Worm (Caenorhabditis elegans) whole organism, midembryonic: Measurements from ENCODE around the gene srt-55.

Experiments used
- T22C8.4 ChIP-seq: fragments of 200-800 bp; sonication (Bioruptor generic); IDR thresholded peaks from 2 replicates; pipeline ENCODE4 v1.3.6; 2022; ENCODE audit warnings: missing genetic modification characterization, missing compliant biosample characterization
- cog-1 ChIP-seq: sonication (generic microtip); optimal IDR thresholded peaks from 2 replicates; lab custom pipeline; 2016; ENCODE audit warnings: missing genetic modification characterization, missing compliant biosample characterization
- flt-1 ChIP-seq: fragments of 200-800 bp; sonication (Bioruptor generic); IDR thresholded peaks from 2 replicates; pipeline ENCODE4 v1.3.6; 2022; ENCODE audit warnings: missing genetic modification characterization, missing compliant biosample characterization
- klf-2 ChIP-seq: fragments of 200-800 bp; sonication (Bioruptor generic); conservative IDR thresholded peaks from 2 replicates; pipeline ENCODE4 v1.3.6; 2022; ENCODE audit warnings: missing genetic modification reagents, missing genetic modification characterization, missing compliant biosample characterization
- med-1 ChIP-seq: sonication (generic microtip); optimal IDR thresholded peaks from 2 replicates; lab custom pipeline; 2017; ENCODE audit warnings: missing genetic modification characterization, mild to moderate bottlenecking, missing compliant biosample characterization, antibody characterized with exemption, missing genetic modification reagents; ENCODE audit not compliant: insufficient read depth
- ref-1 ChIP-seq: fragments of 200-800 bp; sonication (Bioruptor generic); conservative IDR thresholded peaks from 2 replicates; pipeline ENCODE4 v1.3.6; 2022; ENCODE audit warnings: missing genetic modification reagents, missing genetic modification characterization, missing compliant biosample characterization
- tab-1 ChIP-seq: fragments of 200-800 bp; sonication (Bioruptor generic); IDR thresholded peaks from 2 replicates; pipeline ENCODE4 v1.3.6; 2022; ENCODE audit warnings: missing genetic modification characterization, missing compliant biosample characterization
- ztf-23 ChIP-seq: fragments of 200-800 bp; sonication (Bioruptor generic); IDR thresholded peaks from 2 replicates; pipeline ENCODE4 v1.3.6; 2022; ENCODE audit warnings: missing genetic modification reagents, missing genetic modification characterization, missing compliant biosample characterization
- ztf-29 ChIP-seq: fragments of 200-800 bp; sonication (Bioruptor generic); IDR thresholded peaks from 2 replicates; pipeline ENCODE4 v1.3.6; 2022; ENCODE audit warnings: missing genetic modification reagents, missing genetic modification characterization, missing compliant biosample characterization

srt-55 gene

DNA sequence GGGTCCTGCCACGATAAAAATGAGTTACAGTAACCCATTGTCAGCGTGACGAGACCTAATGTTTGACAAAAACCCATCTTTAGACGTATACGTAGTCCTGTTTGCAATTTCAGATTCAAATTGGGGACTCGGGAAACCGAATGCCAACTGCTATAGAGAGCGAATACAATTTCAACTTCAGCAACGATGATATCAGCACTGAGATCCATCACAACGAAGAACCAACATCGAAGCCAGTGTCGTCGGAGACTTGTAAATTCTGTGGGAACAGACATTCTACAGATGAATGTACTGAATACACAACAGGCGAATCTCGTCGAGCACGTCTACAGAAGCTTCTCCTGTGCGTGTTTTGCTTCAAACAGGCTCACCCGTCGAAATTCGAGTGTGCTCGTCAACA is 20.7 kb downstream of the srt-55 start:
- TF ChIP-seq ref-1 (GFP tag; lab: Robert Waterston, UW) (no peak), klf-2 (GFP tag; lab: Robert Waterston, UW) (no peak), T22C8.4 (GFP tag; lab: Robert Waterston, UW) (no peak), tab-1 (GFP tag; lab: Robert Waterston, UW) (no peak), ztf-23 (GFP tag; lab: Robert Waterston, UW) (no peak)

DNA sequence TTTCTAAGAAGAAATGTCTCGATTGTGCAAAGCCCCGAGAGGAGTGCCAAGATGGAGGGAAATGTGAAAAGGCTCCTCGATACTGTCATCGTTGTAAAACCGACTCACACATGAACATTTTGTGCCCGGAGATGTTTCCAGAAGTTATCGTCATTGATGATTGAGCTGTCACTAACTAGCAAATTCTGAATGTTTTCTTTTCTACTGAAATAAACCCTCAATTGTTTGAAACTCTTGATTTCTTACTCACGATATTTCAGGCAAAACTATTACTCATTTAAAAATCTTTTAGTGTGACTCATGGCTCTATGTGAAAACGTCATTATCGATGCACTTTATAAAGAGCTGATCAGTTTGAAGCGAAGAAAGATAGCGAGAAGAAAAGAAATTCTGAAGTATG is 21.2 kb downstream of the srt-55 start, which contains the start of gene T16H12.13:
T16H12.13 (plus strand) TSS at position 301 of the 400 bp plus-strand sequence.
- TF ChIP-seq ztf-29 (GFP tag; lab: Robert Waterston, UW) (no peak), tab-1 (GFP tag; lab: Robert Waterston, UW) (no peak), ref-1 (GFP tag; lab: Robert Waterston, UW) (no peak)

DNA sequence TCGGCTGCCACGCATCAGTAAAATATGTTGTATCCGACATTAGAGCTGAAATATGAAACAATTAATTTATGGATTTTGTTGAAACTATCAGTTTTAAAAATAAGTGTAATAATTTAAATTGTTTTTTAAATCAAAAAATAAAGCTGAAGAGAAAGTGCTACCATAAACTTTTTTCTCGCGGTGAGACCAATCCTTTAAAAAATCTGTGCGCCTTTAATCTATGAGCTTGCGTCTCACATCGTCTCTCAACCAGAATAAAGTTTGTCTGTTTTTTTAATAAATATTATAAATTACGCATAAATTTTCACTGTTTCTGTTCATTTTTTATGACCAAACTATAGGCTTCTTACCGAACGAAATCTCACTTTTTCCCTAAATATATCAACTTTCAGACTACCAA is 23.0 kb downstream of the srt-55 start, which contains the start of gene T16H12.3:
T16H12.3 (minus strand) TSS at position 51 of the 400 bp plus-strand sequence.
- TF ChIP-seq ztf-23 (GFP tag; lab: Robert Waterston, UW), result no peak
- TF ChIP-seq cog-1 (tag; lab: Kevin White, UChicago), result no peak
- no peak for TF ChIP-seq klf-2 (GFP tag; lab: Robert Waterston, UW)
- TF ChIP-seq tab-1 (GFP tag; lab: Robert Waterston, UW), result no peak
- TF ChIP-seq ztf-29 (GFP tag; lab: Robert Waterston, UW), result no peak
- TF ChIP-seq ref-1 (GFP tag; lab: Robert Waterston, UW), result no peak
- no peak for TF ChIP-seq flt-1 (GFP tag; lab: Robert Waterston, UW)
- no peak for TF ChIP-seq med-1 (GFP tag; lab: Kevin White, UChicago)
- no peak for TF ChIP-seq T22C8.4 (GFP tag; lab: Robert Waterston, UW)

DNA sequence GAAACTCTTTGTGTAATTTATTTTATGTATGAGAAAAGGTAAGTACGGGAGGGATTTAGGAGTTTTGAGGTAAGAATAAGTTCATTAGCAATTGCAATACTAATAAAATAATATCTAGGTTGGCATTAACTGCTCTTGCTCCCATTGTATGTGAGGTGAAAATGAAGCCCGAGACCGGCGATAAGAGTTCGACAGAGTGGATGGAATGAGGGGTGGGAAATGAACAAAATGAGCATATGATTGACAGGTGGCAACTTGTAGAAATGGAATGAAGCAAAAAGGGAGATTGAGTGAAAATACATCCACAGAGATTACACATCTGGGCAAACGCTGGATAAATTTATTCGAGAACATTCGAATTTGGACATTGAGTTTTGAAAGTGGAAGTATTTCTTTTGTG is 27.5 kb downstream of the srt-55 start:
- no peak for TF ChIP-seq tab-1 (GFP tag; lab: Robert Waterston, UW)
- no peak for TF ChIP-seq klf-2 (GFP tag; lab: Robert Waterston, UW)
- no peak for TF ChIP-seq T22C8.4 (GFP tag; lab: Robert Waterston, UW)
- no peak for TF ChIP-seq cog-1 (tag; lab: Kevin White, UChicago)
- no peak for TF ChIP-seq ref-1 (GFP tag; lab: Robert Waterston, UW)
- no peak for TF ChIP-seq flt-1 (GFP tag; lab: Robert Waterston, UW)
- TF ChIP-seq ztf-29 (GFP tag; lab: Robert Waterston, UW), result no peak
- no peak for TF ChIP-seq med-1 (GFP tag; lab: Kevin White, UChicago)
- no peak for TF ChIP-seq ztf-23 (GFP tag; lab: Robert Waterston, UW)

DNA sequence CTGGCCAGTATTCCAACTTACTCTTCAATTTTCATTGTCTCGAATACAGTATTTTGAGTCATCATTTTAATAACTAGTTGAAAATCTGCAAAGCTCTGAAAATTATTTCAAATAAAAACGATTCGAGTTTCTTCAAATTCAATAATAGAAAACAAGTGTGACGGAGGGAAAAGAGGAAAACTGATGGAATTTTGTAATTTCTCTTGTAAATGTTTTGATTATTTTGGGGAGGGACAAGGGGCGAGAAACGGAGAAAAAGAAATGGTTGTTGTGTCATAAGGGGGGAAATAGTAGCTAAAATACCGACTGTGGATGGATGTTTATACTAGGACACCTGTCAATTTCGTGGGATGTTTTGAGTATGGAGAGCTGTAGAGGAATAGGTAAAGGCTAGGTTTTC is 28.1 kb downstream of the srt-55 start, which contains the start of gene T16G12.9:
T16G12.9 (minus strand) TSS at position 101 of the 400 bp plus-strand sequence.
- TF ChIP-seq med-1 (GFP tag; lab: Kevin White, UChicago) (no peak), tab-1 (GFP tag; lab: Robert Waterston, UW) (no peak), klf-2 (GFP tag; lab: Robert Waterston, UW) (no peak), ref-1 (GFP tag; lab: Robert Waterston, UW) (no peak), cog-1 (tag; lab: Kevin White, UChicago) (no peak), flt-1 (GFP tag; lab: Robert Waterston, UW) (no peak), ztf-23 (GFP tag; lab: Robert Waterston, UW) (no peak), ztf-29 (GFP tag; lab: Robert Waterston, UW) (no peak), T22C8.4 (GFP tag; lab: Robert Waterston, UW) (no peak)

DNA sequence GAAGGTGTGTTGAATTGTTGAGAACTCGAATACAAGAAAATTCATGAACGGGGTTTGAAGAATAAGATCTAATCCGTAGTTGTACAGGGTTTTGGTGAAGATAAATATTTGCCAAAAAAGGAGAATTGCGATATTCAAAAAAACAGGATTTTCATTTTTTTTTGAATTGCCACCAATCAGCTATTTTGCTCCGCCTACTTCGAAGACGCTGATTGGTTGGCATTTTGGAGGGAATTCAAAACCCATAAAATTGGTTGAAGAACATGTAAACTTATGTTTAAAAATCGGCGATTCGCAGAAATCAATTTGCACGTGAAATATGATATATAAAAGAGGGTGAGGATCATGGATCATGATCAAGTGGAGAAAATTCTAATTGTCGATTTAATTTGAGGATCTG is 30.2 kb downstream of the srt-55 start:
- no peak for TF ChIP-seq ztf-23 (GFP tag; lab: Robert Waterston, UW)
- no peak for TF ChIP-seq flt-1 (GFP tag; lab: Robert Waterston, UW)
- TF ChIP-seq klf-2 (GFP tag; lab: Robert Waterston, UW), result no peak
- no peak for TF ChIP-seq T22C8.4 (GFP tag; lab: Robert Waterston, UW)
- no peak for TF ChIP-seq tab-1 (GFP tag; lab: Robert Waterston, UW)

DNA sequence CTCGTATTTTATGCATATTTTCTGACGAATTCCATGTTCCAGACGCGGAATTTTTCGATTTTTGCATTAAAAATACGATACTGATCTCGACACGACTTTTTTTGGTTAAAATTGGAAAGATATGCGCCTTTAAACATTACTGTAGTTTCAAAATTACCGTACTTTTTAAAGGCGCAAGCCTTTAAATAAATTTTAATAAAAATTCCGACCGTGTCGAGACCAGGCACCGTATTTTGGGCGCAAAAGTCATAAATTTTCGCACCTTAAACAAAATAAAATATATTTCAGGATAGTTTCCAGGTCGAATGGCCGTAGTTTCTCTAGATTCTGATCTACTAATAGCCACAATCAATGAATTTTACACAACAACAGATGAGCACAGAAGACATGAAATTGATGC is 37.0 kb downstream of the srt-55 start, which contains the start of gene T16G12.6:
T16G12.6 (plus strand) TSS at position 301 of the 400 bp plus-strand sequence.
- no peak for TF ChIP-seq klf-2 (GFP tag; lab: Robert Waterston, UW)
- no peak for TF ChIP-seq ref-1 (GFP tag; lab: Robert Waterston, UW)
- no peak for TF ChIP-seq ztf-23 (GFP tag; lab: Robert Waterston, UW)
- no peak for TF ChIP-seq cog-1 (tag; lab: Kevin White, UChicago)
- TF ChIP-seq T22C8.4 (GFP tag; lab: Robert Waterston, UW), result no peak
- TF ChIP-seq tab-1 (GFP tag; lab: Robert Waterston, UW), result no peak
- no peak for TF ChIP-seq med-1 (GFP tag; lab: Kevin White, UChicago)
- TF ChIP-seq flt-1 (GFP tag; lab: Robert Waterston, UW), result no peak
- no peak for TF ChIP-seq ztf-29 (GFP tag; lab: Robert Waterston, UW)

DNA sequence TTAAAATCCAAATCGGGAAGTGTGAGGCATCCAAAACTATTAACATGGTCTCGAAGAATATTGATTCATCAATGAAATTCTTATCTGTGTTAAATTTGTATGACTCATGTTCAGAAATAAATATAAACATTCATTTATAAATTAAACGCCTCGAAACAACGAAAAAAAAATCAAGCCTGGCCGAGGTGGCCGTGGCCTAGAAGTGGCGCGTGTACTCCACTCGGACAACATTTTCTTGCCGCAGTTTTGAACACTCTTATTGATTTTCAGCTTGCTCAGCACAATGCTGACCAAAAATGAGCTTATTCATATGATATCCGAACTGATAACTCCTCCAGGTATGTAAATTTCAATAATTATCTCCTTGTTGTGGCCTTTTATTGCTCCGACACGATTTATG is 42.1 kb downstream of the srt-55 start, which contains the start of gene ekl-6:
ekl-6 (plus strand) TSS at position 265 of the 400 bp plus-strand sequence.
- TF ChIP-seq ztf-29 (GFP tag; lab: Robert Waterston, UW), result no peak
- peak; percentile 10; the same call in 1 of the 2 replicates for TF ChIP-seq T22C8.4 (GFP tag; lab: Robert Waterston, UW)
- peak; percentile 37 for TF ChIP-seq cog-1 (tag; lab: Kevin White, UChicago)
- peak; percentile 71 for TF ChIP-seq flt-1 (GFP tag; lab: Robert Waterston, UW)

DNA sequence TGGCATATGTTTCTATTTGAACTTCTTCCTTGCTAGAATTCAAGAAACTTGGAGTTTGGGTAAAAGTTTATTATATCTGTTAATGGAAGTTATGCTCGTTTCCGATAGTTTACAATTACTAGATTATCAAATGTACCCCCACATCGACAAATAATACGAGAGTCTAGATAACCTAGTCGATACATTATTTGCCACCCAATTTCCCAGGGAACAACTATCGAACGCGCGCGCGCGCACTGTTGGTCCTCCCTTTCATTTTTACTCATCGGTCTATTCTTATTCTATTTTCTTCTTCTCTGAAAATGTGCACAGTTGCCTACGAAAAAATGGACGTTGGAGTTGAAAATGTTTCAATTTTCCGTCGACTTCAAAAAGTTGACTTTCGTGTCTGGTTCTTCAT is 45.7 kb downstream of the srt-55 start, which contains the start of gene T16G12.13:
T16G12.13 (plus strand) TSS at position 293 of the 400 bp plus-strand sequence.
- TF ChIP-seq flt-1 (GFP tag; lab: Robert Waterston, UW) (no peak), ztf-23 (GFP tag; lab: Robert Waterston, UW) (no peak), cog-1 (tag; lab: Kevin White, UChicago) (no peak)

DNA sequence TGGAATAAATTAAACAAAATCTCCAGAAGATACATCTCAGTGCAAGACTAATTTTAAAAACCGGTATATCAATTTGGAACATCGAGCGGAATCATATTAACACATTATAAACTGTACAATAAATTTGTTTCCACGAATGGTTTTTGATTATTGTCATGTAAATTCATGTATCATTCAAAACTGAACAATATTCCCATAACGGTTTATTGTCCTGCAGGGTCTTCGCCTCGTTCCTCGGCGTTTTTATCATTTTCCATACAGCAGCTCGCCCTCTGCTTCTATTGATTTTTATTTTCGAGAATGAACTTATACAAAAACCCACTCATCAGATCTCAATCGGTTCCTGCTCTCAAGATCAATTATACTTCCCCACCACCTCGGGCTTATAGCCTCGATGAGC is 47.3 kb downstream of the srt-55 start, which contains the start of gene T16G12.8:
T16G12.8 (plus strand) TSS at position 301 of the 400 bp plus-strand sequence.
- TF ChIP-seq med-1 (GFP tag; lab: Kevin White, UChicago) (no peak), ztf-29 (GFP tag; lab: Robert Waterston, UW) (no peak), tab-1 (GFP tag; lab: Robert Waterston, UW) (no peak), klf-2 (GFP tag; lab: Robert Waterston, UW) (no peak), cog-1 (tag; lab: Kevin White, UChicago) (no peak), T22C8.4 (GFP tag; lab: Robert Waterston, UW) (no peak), flt-1 (GFP tag; lab: Robert Waterston, UW) (no peak), ref-1 (GFP tag; lab: Robert Waterston, UW) (no peak), ztf-23 (GFP tag; lab: Robert Waterston, UW) (no peak)
